Worm (Caenorhabditis elegans) whole organism, L4/young adult: Measurements from ENCODE around the gene emb-9.

Experiments used
- W03F9.2 ChIP-seq: fragments of 150-350 bp; optimal IDR thresholded peaks from 2 replicates; lab custom pipeline; 2014; ENCODE audit warnings: missing biosample characterization, missing genetic modification characterization
- dao-5 ChIP-seq: sonication (generic microtip); optimal IDR thresholded peaks from 2 replicates; lab custom pipeline; 2016; ENCODE audit warnings: missing genotype, missing genetic modification characterization, moderate library complexity, missing compliant biosample characterization
- him-1 ChIP-seq: sonication (generic microtip); optimal IDR thresholded peaks from 2 replicates; lab custom pipeline; 2016; ENCODE audit warnings: missing genotype, missing genetic modification reagents, missing genetic modification characterization, missing compliant biosample characterization

Gene emb-9

ce11 chrIII:9346114-9346513 is 1.9 kb upstream of the emb-9 start:
- TF ChIP-seq W03F9.2 (tag; lab: Kevin White, UChicago) (no peak), him-1 (no peak), dao-5 (no peak)

DNA sequence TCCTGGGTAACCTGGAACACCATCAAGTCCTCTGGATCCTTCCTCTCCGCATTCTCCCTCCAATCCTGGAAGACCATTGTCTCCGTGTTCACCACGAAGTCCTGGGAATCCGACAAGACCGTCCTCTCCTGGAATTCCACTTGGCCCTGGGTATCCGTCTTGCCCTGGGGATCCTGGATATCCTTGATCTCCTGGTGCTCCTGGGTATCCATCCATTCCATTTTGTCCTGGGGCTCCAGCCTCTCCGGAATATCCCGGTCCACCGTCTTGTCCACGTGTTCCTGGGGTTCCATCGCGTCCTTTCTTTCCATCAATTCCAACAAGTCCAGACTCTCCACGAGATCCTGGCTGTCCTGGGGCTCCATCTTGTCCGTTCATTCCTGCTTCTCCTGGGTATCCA is 4.2 kb downstream of the emb-9 start:
- TF ChIP-seq dao-5: no peak
- no peak for TF ChIP-seq W03F9.2 (tag; lab: Kevin White, UChicago)
- no peak for TF ChIP-seq him-1

- no peak for TF ChIP-seq W03F9.2 (tag; lab: Kevin White, UChicago)
- no peak for TF ChIP-seq dao-5
- no peak for TF ChIP-seq him-1
Measured at ce11 chrIII:9337968-9338367, 6.3 kb downstream of the emb-9 start.

- TF ChIP-seq dao-5 (no peak), him-1 (no peak), W03F9.2 (tag; lab: Kevin White, UChicago) (no peak)
Measured at ce11 chrIII:9336807-9337206, 7.4 kb downstream of the emb-9 start.

DNA sequence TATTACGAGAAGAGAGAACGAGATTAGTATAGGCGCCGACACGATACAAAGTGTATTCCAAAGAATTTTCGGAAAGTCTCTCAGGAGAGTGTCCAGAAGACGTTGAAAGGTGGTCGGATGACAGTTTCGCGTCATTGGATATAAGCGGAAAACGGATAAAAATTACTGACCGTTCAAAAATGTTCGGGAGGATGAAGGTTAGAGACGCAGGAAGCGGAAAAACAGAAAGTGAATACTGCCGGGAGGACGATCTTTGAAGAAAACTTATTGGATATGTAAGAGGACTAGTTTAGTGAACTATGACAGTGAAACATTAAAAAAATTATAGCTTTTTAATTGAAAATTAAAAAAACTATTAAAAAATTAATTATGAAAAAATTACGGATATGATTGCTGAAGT is 9.2 kb downstream of the emb-9 start:
- TF ChIP-seq dao-5: no peak
- TF ChIP-seq W03F9.2 (tag; lab: Kevin White, UChicago): no peak
- TF ChIP-seq him-1: no peak

DNA sequence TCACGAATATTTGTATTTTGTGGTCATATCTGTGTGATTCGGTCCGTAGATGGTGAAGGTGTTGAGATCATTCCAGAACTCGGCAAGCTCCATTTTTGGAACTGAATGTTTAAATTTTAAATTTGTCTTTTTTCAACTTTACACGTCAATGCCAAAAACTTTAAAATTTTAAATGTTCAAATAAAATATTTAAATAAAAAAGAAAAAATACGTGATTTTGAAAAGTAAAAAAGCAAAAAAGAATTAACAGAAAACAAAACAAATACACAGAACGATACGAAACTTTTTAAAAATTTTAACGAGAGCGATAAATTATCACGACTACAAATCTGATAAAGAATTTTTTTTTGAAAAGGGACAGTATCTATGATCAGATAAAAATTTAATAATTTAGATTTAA is 10.1 kb downstream of the emb-9 start, which contains the start of gene elo-4:
Gene elo-4, minus strand, starts transcription at position 101 of the 400 bp plus-strand sequence.
- TF ChIP-seq W03F9.2 (tag; lab: Kevin White, UChicago) (no peak), him-1 (no peak), dao-5 (no peak)

ce11 chrIII:9331084-9331564 is 13.1 kb downstream of the emb-9 start, which contains the start of gene ufc-1:
Gene ufc-1 (plus strand): TSS chrIII:9331514.
- TF ChIP-seq him-1 (no peak), W03F9.2 (tag; lab: Kevin White, UChicago) (peak; percentile 22)

DNA sequence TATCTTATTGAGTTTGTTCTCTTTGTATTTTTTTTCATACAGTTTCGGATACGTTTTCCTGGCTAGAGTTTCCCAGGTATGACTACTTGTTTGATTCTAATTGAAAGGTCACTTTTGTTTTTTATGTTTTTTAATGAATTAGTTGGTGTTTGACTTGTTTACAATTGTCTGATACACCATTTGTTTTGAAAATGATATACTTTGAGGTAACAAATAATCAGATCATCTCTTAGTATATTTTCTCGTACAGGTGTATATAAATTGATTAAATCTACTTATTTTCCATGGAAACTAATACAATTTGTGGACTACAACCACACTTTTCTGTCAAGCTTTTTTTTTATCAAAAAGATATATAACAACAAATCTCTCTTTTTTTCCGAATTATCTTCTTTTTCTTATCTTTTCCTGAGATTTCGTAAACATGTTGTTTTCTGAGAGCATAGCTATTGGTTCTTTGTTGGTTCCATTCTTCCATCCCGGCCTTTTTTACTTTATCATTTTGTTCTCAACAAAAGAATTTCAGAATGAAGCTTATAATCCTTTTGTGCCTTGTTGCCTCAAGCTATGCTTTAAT is 14.4 kb downstream of the emb-9 start, which contains the start of gene ttr-5:
Gene ttr-5, plus strand, starts transcription at position 527 of the 577 bp plus-strand sequence.
- TF ChIP-seq dao-5 (no peak), him-1 (no peak), W03F9.2 (tag; lab: Kevin White, UChicago) (no peak)

DNA sequence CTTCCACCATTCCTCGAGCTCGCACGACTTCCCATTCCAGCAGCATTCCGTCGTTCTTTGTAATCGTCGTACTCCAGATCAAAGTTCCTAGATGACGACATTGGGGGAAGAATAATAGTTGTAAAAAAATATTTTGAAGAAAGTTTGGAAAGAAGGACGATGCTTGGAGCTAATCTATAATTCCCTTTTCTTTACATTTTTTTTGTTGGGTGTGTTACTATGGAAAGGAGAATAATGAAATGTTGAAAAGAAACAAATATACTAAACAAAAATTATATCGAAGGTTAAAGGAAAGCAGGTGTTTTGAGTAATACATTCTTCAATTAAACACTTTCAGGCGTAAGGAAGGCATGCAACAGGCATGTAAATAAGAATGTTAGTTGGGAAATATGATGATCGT is 15.0 kb downstream of the emb-9 start, which contains the start of gene C40H1.3:
Gene C40H1.3, minus strand, starts transcription at position 101 of the 400 bp plus-strand sequence.
- TF ChIP-seq dao-5: no peak
- no peak for TF ChIP-seq W03F9.2 (tag; lab: Kevin White, UChicago)
- TF ChIP-seq him-1: no peak

- TF ChIP-seq W03F9.2 (tag; lab: Kevin White, UChicago): no peak
- TF ChIP-seq him-1: no peak
- no peak for TF ChIP-seq dao-5
Measured at ce11 chrIII:9328732-9329131, 15.5 kb downstream of the emb-9 start.

DNA sequence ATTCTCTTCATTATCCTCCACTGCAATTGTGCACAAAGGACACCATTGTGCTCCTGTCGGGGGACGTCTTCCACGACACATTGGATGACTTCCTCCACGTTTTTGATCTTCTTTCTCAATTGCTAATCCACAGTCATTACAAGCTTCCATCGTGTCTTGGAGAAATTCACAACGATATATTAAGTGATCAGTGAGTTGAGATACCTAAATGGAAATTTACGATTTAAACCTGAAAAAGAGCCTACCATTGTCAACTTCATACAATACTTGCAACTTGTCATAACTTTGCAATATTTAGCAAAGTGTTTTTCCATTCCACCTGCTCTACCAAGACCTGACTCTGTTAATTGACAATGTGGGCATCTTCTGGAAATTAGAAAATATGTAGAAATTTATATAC is 16.3 kb downstream of the emb-9 start:
- TF ChIP-seq him-1 (no peak), dao-5 (no peak), W03F9.2 (tag; lab: Kevin White, UChicago) (no peak)

DNA sequence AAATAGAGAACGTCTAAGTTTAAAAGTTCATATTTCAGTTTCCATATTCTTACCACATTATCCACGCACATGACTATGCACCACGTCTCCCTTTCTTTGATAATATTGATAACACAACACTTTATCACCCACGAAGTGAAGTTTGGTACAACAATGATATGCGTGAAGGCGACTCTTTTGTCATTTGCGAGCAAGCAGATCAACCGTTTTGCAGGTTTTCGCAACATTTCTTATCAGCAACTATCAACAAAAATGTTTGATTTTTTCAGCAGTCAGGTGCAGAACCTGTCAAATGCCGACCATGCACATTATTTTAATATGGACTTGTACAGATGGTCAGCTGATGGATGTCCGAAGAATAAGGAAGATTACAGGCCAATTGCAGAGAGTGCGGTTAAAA is 17.7 kb downstream of the emb-9 start:
- TF ChIP-seq W03F9.2 (tag; lab: Kevin White, UChicago) (no peak), him-1 (no peak), dao-5 (no peak)

- TF ChIP-seq dao-5: no peak
- TF ChIP-seq him-1: no peak
Measured at ce11 chrIII:9324724-9325123, 19.5 kb downstream of the emb-9 start, which contains the start of gene C40H1.7. Gene C40H1.7 (plus strand): TSS chrIII:9325024.

- TF ChIP-seq dao-5 (no peak), him-1 (no peak)
Measured at ce11 chrIII:9322010-9322409, 22.2 kb downstream of the emb-9 start, which contains the start of gene cpb-1. Gene cpb-1 (plus strand): TSS chrIII:9322310.

- no peak for TF ChIP-seq him-1
Measured at ce11 chrIII:9319641-9320040, 24.6 kb downstream of the emb-9 start, which contains the start of gene C40H1.9. Gene C40H1.9 (plus strand): TSS chrIII:9319941.

DNA sequence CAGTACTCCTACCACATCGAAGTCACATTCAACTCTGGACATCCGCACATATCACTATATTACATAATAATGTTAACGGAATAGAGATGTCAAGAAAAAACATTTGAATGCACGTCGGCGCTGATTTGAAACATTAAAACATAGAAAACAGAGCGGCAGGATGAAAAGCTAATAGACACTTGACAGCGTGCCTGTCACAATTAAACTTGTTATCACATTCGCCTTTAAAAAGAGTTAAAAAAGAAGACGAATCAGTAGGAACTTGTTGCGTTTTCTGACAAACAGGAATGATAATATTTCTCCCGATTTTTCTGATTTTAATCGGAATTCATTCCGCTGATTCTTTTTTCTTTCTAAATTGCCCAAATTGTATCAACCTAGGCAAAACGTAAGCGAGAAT is 26.6 kb downstream of the emb-9 start:
- TF ChIP-seq W03F9.2 (tag; lab: Kevin White, UChicago): no peak
- TF ChIP-seq dao-5: no peak
